Worm (Caenorhabditis elegans) whole organism, late embryonic: ENCODE results near the gene ttm-2.

Experiments
- C08G9.2 ChIP-seq: sonication (generic microtip); optimal IDR thresholded peaks from 2 replicates; lab custom pipeline; 2016; ENCODE audit warnings: mild to moderate bottlenecking, missing genetic modification characterization, moderate library complexity, missing compliant biosample characterization
- C38D4.7 ChIP-seq: fragments of 200-800 bp; sonication (Bioruptor generic); optimal IDR thresholded peaks from 2 replicates; lab custom pipeline; 2018; ENCODE audit warnings: mild to moderate bottlenecking, missing genetic modification characterization, moderate library complexity, missing compliant biosample characterization
- K02D7.2 ChIP-seq: sonication (generic microtip); optimal IDR thresholded peaks from 2 replicates; lab custom pipeline; 2017; ENCODE audit warnings: mild to moderate bottlenecking, missing genetic modification characterization, missing compliant biosample characterization
- K09A11.1 ChIP-seq: sonication (generic microtip); optimal IDR thresholded peaks from 2 replicates; lab custom pipeline; 2017; ENCODE audit warnings: antibody characterized with exemption, mild to moderate bottlenecking, missing genetic modification characterization, missing compliant biosample characterization; ENCODE audit not compliant: insufficient read depth
- T23F11.4 ChIP-seq: fragments of 200-800 bp; sonication (Bioruptor generic); optimal IDR thresholded peaks from 2 replicates; lab custom pipeline; 2018; ENCODE audit warnings: mild to moderate bottlenecking, missing genetic modification characterization, missing compliant biosample characterization
- ama-1 ChIP-seq: fragments of 150-350 bp; optimal IDR thresholded peaks from 2 replicates; lab custom pipeline; 2014
- ceh-18 ChIP-seq: sonication (generic microtip); optimal IDR thresholded peaks from 2 replicates; lab custom pipeline; 2016; ENCODE audit warnings: missing genetic modification characterization, missing compliant biosample characterization
- ceh-19 ChIP-seq: fragments of 200-800 bp; sonication (Bioruptor generic); optimal IDR thresholded peaks from 2 replicates; lab custom pipeline; 2018; ENCODE audit warnings: mild to moderate bottlenecking, missing genetic modification characterization, missing compliant biosample characterization
- ceh-2 ChIP-seq: sonication (generic microtip); optimal IDR thresholded peaks from 2 replicates; lab custom pipeline; 2016; ENCODE audit warnings: missing genotype, missing genetic modification characterization, missing compliant biosample characterization
- ceh-22 ChIP-seq: sonication (generic microtip); optimal IDR thresholded peaks from 2 replicates; lab custom pipeline; 2017; ENCODE audit warnings: missing biosample characterization, missing genetic modification characterization
- ceh-31 ChIP-seq: sonication (generic microtip); optimal IDR thresholded peaks from 2 replicates; lab custom pipeline; 2016; ENCODE audit warnings: missing genetic modification characterization, missing compliant biosample characterization
- ceh-45 ChIP-seq: fragments of 200-800 bp; sonication (Bioruptor generic); IDR thresholded peaks from 2 replicates; pipeline ENCODE4 v1.3.6; 2022; ENCODE audit warnings: missing genetic modification reagents, missing genetic modification characterization, missing compliant biosample characterization
- che-1 ChIP-seq: sonication (generic microtip); optimal IDR thresholded peaks from 2 replicates; lab custom pipeline; 2016; ENCODE audit warnings: mild to moderate bottlenecking, missing genetic modification characterization, missing compliant biosample characterization
- dmd-4 ChIP-seq: sonication (generic microtip); optimal IDR thresholded peaks from 2 replicates; lab custom pipeline; 2016; ENCODE audit warnings: borderline replicate concordance, missing genetic modification characterization, missing compliant biosample characterization
- dve-1 ChIP-seq: sonication (generic microtip); optimal IDR thresholded peaks from 2 replicates; lab custom pipeline; 2017; ENCODE audit warnings: antibody characterized with exemption, mild to moderate bottlenecking, missing genetic modification characterization, missing compliant biosample characterization
- elt-2 ChIP-seq: sonication (generic microtip); optimal IDR thresholded peaks from 2 replicates; lab custom pipeline; 2016; ENCODE audit warnings: missing genetic modification reagents, missing genetic modification characterization, missing compliant biosample characterization
- ets-4 ChIP-seq: sonication (generic microtip); optimal IDR thresholded peaks from 2 replicates; lab custom pipeline; 2016; ENCODE audit warnings: missing genetic modification characterization, missing compliant biosample characterization
- eyg-1 ChIP-seq: sonication (generic microtip); optimal IDR thresholded peaks from 2 replicates; lab custom pipeline; 2016; ENCODE audit warnings: missing genotype, missing genetic modification characterization, missing compliant biosample characterization
- fax-1 ChIP-seq: sonication (generic microtip); optimal IDR thresholded peaks from 2 replicates; lab custom pipeline; 2016; ENCODE audit warnings: missing genotype, missing genetic modification characterization, missing compliant biosample characterization
- fkh-10 ChIP-seq: fragments of 150-350 bp; optimal IDR thresholded peaks from 2 replicates; lab custom pipeline; 2014; ENCODE audit warnings: missing biosample characterization, missing genetic modification reagents, missing genetic modification characterization
- fkh-6 ChIP-seq: sonication (generic microtip); optimal IDR thresholded peaks from 2 replicates; lab custom pipeline; 2016; ENCODE audit warnings: missing genetic modification characterization, missing compliant biosample characterization
- hlh-15 ChIP-seq: sonication (generic microtip); optimal IDR thresholded peaks from 2 replicates; lab custom pipeline; 2016; ENCODE audit warnings: missing genetic modification characterization, missing compliant biosample characterization
- hlh-6 ChIP-seq: sonication (generic microtip); optimal IDR thresholded peaks from 2 replicates; lab custom pipeline; 2016; ENCODE audit warnings: missing genotype, missing genetic modification characterization, missing compliant biosample characterization
- madf-2 ChIP-seq: sonication (generic microtip); optimal IDR thresholded peaks from 2 replicates; lab custom pipeline; 2017; ENCODE audit warnings: missing genetic modification characterization, missing compliant biosample characterization
- nfya-1 ChIP-seq: sonication (generic microtip); optimal IDR thresholded peaks from 2 replicates; lab custom pipeline; 2017; ENCODE audit warnings: missing genetic modification characterization, mild to moderate bottlenecking, missing compliant biosample characterization, antibody characterized with exemption, moderate library complexity
- nhr-232 ChIP-seq: sonication (generic microtip); optimal IDR thresholded peaks from 2 replicates; lab custom pipeline; 2016; ENCODE audit warnings: missing genetic modification characterization, missing compliant biosample characterization
- npax-4 ChIP-seq: sonication (generic microtip); optimal IDR thresholded peaks from 2 replicates; lab custom pipeline; 2016; ENCODE audit warnings: missing genetic modification characterization, missing compliant biosample characterization
- pqm-1 ChIP-seq: sonication (generic microtip); optimal IDR thresholded peaks from 2 replicates; lab custom pipeline; 2016; ENCODE audit warnings: missing genetic modification characterization, missing compliant biosample characterization
- pros-1 ChIP-seq: fragments of 150-350 bp; optimal IDR thresholded peaks from 2 replicates; lab custom pipeline; 2014; ENCODE audit warnings: missing biosample characterization, missing genetic modification reagents, missing genetic modification characterization
- sdc-2 ChIP-seq: sonication (generic microtip); optimal IDR thresholded peaks from 2 replicates; lab custom pipeline; 2016; ENCODE audit warnings: missing genotype, missing genetic modification characterization, missing compliant biosample characterization
- sox-2 ChIP-seq: fragments of 200-800 bp; sonication (Bioruptor generic); IDR thresholded peaks from 2 replicates; pipeline ENCODE4 v1.3.6; 2022; ENCODE audit warnings: missing genetic modification reagents, missing genetic modification characterization, missing compliant biosample characterization
- tbx-2 ChIP-seq: sonication (generic microtip); optimal IDR thresholded peaks from 2 replicates; lab custom pipeline; 2016; ENCODE audit warnings: missing genetic modification characterization, missing compliant biosample characterization
- ttx-3 ChIP-seq: sonication (generic microtip); optimal IDR thresholded peaks from 2 replicates; lab custom pipeline; 2016; ENCODE audit warnings: missing genetic modification reagents, missing genetic modification characterization, missing compliant biosample characterization
- unc-55 ChIP-seq: sonication (generic microtip); optimal IDR thresholded peaks from 2 replicates; lab custom pipeline; 2017; ENCODE audit warnings: missing biosample characterization, missing genetic modification reagents, missing genetic modification characterization
- unc-86 ChIP-seq: sonication (generic microtip); optimal IDR thresholded peaks from 2 replicates; lab custom pipeline; 2016; ENCODE audit warnings: missing genetic modification characterization, missing compliant biosample characterization
- zip-5 ChIP-seq: sonication (generic microtip); optimal IDR thresholded peaks from 2 replicates; lab custom pipeline; 2016; ENCODE audit warnings: missing genetic modification characterization, missing compliant biosample characterization
- ztf-16 ChIP-seq: sonication (generic microtip); optimal IDR thresholded peaks from 2 replicates; lab custom pipeline; 2017; ENCODE audit warnings: missing genetic modification characterization, missing compliant biosample characterization

Gene ttm-2

DNA sequence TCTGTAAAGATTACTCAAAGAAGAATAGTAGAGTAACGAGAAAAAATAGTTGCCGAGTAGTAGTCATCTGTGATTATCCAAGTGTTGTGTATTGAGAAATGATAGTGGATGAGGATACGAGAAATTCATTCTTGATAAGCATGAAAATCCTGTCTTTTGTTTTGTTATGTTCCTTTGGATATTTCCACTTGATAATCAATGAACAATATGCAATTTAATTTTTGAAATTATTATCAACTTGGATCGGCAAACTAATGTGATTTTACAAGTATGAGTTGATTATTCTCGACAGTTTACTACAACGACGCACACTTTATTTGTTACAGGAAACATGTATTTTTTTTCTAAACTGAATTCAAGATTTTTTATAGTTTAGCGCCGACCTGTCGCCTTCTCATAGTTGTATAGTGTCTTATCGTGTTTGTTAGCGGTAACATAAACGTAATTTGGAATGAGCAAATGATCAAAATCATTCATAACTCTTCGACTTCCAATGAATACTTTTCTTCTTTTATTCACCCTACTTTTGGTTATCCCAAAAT, 7.8 kb upstream of the ttm-2 start, which contains the start of the genes F26G1.9 and F26G1.10:
TSS of gene F26G1.9 (minus strand) at position 101 of the 542 bp plus-strand sequence.
TSS of gene F26G1.10 (plus strand) at position 492 of the 542 bp plus-strand sequence.
- TF ChIP-seq sox-2 (GFP tag; lab: Robert Waterston, UW) (no peak), ttx-3 (no peak), dve-1 (no peak), K09A11.1 (tag; lab: Kevin White, UChicago) (no peak), unc-86 (tag; lab: Kevin White, UChicago) (no peak), eyg-1 (tag; lab: Kevin White, UChicago) (no peak)

ce11 chrII:4772441-4772840, 6.3 kb upstream of the ttm-2 start:
- TF ChIP-seq unc-55 (no peak), elt-2 (tag; lab: Kevin White, UChicago) (peak; percentile 13)
- TF ChIP-seq, all 69 proteins: peak for 1

- no peak for TF ChIP-seq ztf-16 (tag; lab: Kevin White, UChicago)
- no peak for TF ChIP-seq che-1 (tag; lab: Kevin White, UChicago)
- no peak for TF ChIP-seq fax-1 (tag; lab: Kevin White, UChicago)
- TF ChIP-seq hlh-6 (tag; lab: Kevin White, UChicago), result no peak
- no peak for TF ChIP-seq dmd-4
- TF ChIP-seq npax-4, result no peak
- TF ChIP-seq ceh-45 (GFP tag; lab: Robert Waterston, UW), result no peak
- no peak for TF ChIP-seq dve-1
- no peak for TF ChIP-seq ceh-2 (tag; lab: Kevin White, UChicago)
- no peak for TF ChIP-seq nfya-1
- no peak for TF ChIP-seq ceh-19
- no peak for TF ChIP-seq unc-86 (tag; lab: Kevin White, UChicago)
- no peak for TF ChIP-seq ttx-3
- no peak for TF ChIP-seq sdc-2 (tag; lab: Kevin White, UChicago)
Measured at ce11 chrII:4771282-4771681, 5.1 kb upstream of the ttm-2 start, which contains the start of gene F26G1.5. TSS of gene F26G1.5 (minus strand) at chrII:4771382.

ce11 chrII:4769886-4770285, 3.7 kb upstream of the ttm-2 start:
- TF ChIP-seq zip-5 (tag; lab: Kevin White, UChicago) (no peak), elt-2 (tag; lab: Kevin White, UChicago) (peak; percentile 97), pros-1 (tag; lab: Kevin White, UChicago) (no peak)

- no peak for TF ChIP-seq fkh-6 (tag; lab: Kevin White, UChicago)
- no peak for TF ChIP-seq hlh-15 (tag; lab: Kevin White, UChicago)
- TF ChIP-seq ceh-2 (tag; lab: Kevin White, UChicago), result no peak
- TF ChIP-seq K09A11.1 (tag; lab: Kevin White, UChicago), result no peak
- no peak for TF ChIP-seq tbx-2 (tag; lab: Kevin White, UChicago)
- TF ChIP-seq ama-1 (lab: Kevin White, UChicago), result no peak
- TF ChIP-seq elt-2 (tag; lab: Kevin White, UChicago), result no peak
- TF ChIP-seq unc-86 (tag; lab: Kevin White, UChicago), result no peak
- no peak for TF ChIP-seq ceh-18 (tag; lab: Kevin White, UChicago)
- no peak for TF ChIP-seq C08G9.2
Measured at ce11 chrII:4769096-4769495, 2.9 kb upstream of the ttm-2 start.

DNA sequence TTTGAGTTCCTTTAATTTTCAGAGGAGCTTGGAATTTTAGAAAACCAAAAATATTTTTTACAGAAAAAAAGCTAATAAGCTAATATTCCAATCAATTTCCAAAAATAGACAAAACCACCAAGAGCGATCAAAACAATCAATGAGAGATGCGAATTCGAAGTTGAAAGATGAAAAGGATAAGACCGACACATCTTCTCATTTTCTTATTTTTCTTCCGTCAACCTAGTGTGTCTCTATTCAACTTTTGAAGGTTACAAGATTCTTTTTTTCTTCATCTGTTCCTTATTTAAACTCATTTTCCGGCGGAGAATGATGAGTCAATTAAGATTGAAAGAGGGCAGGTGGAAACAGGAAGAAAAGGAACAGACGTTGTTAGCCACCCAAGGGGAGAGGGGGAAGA, 1.4 kb upstream of the ttm-2 start:
- TF ChIP-seq elt-2 (tag; lab: Kevin White, UChicago), result no peak
- no peak for TF ChIP-seq unc-86 (tag; lab: Kevin White, UChicago)
- TF ChIP-seq ceh-22 (tag; lab: Kevin White, UChicago), result no peak
- no peak for TF ChIP-seq nhr-232 (tag; lab: Kevin White, UChicago)
- no peak for TF ChIP-seq K02D7.2 (tag; lab: Kevin White, UChicago)
- no peak for TF ChIP-seq ceh-31
- no peak for TF ChIP-seq fkh-6 (tag; lab: Kevin White, UChicago)
- no peak for TF ChIP-seq sdc-2 (tag; lab: Kevin White, UChicago)
- no peak for TF ChIP-seq eyg-1 (tag; lab: Kevin White, UChicago)
- TF ChIP-seq pqm-1 (tag; lab: Kevin White, UChicago), result no peak
- no peak for TF ChIP-seq madf-2 (tag; lab: Kevin White, UChicago)
- TF ChIP-seq T23F11.4 (GFP tag; lab: Kevin White, UChicago), result no peak
- no peak for TF ChIP-seq dmd-4
- TF ChIP-seq ets-4, result no peak
- TF ChIP-seq C38D4.7 (GFP tag; lab: Kevin White, UChicago), result no peak
- TF ChIP-seq fkh-10 (GFP tag; lab: Kevin White, UChicago), result no peak
- TF ChIP-seq hlh-6 (tag; lab: Kevin White, UChicago), result no peak
